Fruit fly (Drosophila melanogaster): ENCODE measurements around the gene CG31678.

The CG31678 gene

DNA sequence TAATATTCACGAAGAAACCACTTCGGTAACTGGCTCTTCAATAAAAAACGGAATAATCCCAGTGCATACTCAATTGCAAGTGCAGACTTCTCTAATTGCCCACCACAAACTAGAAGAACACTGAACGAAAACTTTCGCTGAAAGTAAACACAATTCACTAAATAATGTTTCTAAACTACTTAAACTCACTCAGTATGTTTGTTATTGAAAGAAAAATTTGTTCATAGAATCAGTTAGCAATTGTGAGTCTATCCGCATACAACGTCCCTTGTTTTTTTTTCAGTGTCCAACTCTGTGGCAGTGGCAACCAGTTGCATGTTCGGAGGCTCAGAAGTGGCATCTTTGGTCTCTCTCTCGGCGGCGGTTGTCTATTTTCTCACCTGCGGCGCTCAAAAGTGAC lies 45.7 kb upstream of the CG31678 start (continued):
- no peak for TF ChIP-seq HLH4C (GFP tag; IDR thresholded peaks at IDR 0.05; ENCODE audit: partially characterized antibody)
- TF ChIP-seq CG1024 (GFP tag; IDR thresholded peaks at IDR 0.05) = no peak
- TF ChIP-seq CG42726 (GFP tag; IDR thresholded peaks at IDR 0.05; ENCODE audit: partially characterized antibody) = no peak
- TF ChIP-seq CG32767 (GFP tag; IDR thresholded peaks at IDR 0.05) = no peak
- no peak for TF ChIP-seq CG6683 (GFP tag; optimal IDR thresholded peaks at IDR 0.05)
- TF ChIP-seq CG3407 (GFP tag; optimal IDR thresholded peaks at IDR 0.05) = no peak
- no peak for TF ChIP-seq CG14441 (GFP tag; IDR thresholded peaks at IDR 0.05)
- TF ChIP-seq CG4617 (GFP tag; optimal IDR thresholded peaks at IDR 0.05; ENCODE audit: borderline replicate concordance) = no peak
- no peak for TF ChIP-seq CG17186 (GFP tag; optimal IDR thresholded peaks at IDR 0.05)
- no peak for TF ChIP-seq fu2 (GFP tag; optimal IDR thresholded peaks at IDR 0.05)
- TF ChIP-seq Hmx (GFP tag; optimal IDR thresholded peaks at IDR 0.05) = no peak
- peak; percentile 2 for TF ChIP-seq CG9609 (GFP tag; optimal IDR thresholded peaks at IDR 0.05)
- no peak for TF ChIP-seq Dbx (GFP tag; IDR thresholded peaks at IDR 0.05)
- TF ChIP-seq wor (GFP tag; IDR thresholded peaks at IDR 0.05) = no peak
- no peak for TF ChIP-seq NC2α (GFP tag; optimal IDR thresholded peaks at IDR 0.05)
- TF ChIP-seq CG43689 (GFP tag; IDR thresholded peaks at IDR 0.05) = no peak
- no peak for TF ChIP-seq PHDP (tag; optimal IDR thresholded peaks at IDR 0.05)
- TF ChIP-seq CG3065 (GFP tag; optimal IDR thresholded peaks at IDR 0.05) = no peak
- TF ChIP-seq CG4424 (GFP tag; optimal IDR thresholded peaks at IDR 0.05) = peak; percentile 11
- TF ChIP-seq CG10959 (GFP tag; IDR thresholded peaks at IDR 0.05) = no peak
- TF ChIP-seq Trl (optimal IDR thresholded peaks at IDR 0.05) = no peak
- TF ChIP-seq Trl (GFP tag; optimal IDR thresholded peaks at IDR 0.05) = no peak
- no peak for TF ChIP-seq Ada2b (GFP tag; IDR thresholded peaks at IDR 0.05)
- peak; percentile 89 for TF ChIP-seq Drgx (GFP tag; IDR thresholded peaks at IDR 0.05)

DNA sequence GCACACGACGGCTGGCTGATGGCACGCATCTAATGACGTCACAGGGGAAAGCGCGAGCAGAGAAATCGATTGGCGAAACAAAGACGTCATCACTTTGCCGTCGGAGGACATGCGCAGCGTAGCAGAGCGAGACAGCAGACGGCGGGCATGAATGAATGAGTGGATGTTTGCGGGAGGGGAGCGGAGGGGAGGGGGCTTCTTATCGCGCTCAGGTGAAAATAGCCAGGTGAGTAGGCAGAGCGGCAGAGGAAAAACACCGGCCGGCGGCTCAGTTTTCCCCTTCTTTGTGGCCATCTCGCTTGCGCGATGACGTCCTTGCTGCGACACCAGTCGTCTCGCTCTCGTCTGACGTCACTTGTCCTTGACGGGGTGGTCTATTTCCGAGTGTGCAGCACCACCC lies 44.3 kb upstream of the CG31678 start:
- TF ChIP-seq CG10321 (GFP tag; IDR thresholded peaks at IDR 0.05) (peak; percentile 89), ap (GFP tag; IDR thresholded peaks at IDR 0.05) (no peak), crol (GFP tag; IDR thresholded peaks at IDR 0.05) (peak; percentile 88), Max (GFP tag; optimal IDR thresholded peaks at IDR 0.05) (no peak), ewg (GFP tag; optimal IDR thresholded peaks at IDR 0.05) (peak; percentile 98), CG1832 (GFP tag; optimal IDR thresholded peaks at IDR 0.05) (peak; percentile 60), ftz-f1 (GFP tag; optimal IDR thresholded peaks at IDR 0.05) (peak; percentile 13), sim (GFP tag; IDR thresholded peaks at IDR 0.05) (no peak), sob (GFP tag; IDR thresholded peaks at IDR 0.05) (no peak), Myb (GFP tag; optimal IDR thresholded peaks at IDR 0.05) (no peak), Adf1 (GFP tag; IDR thresholded peaks at IDR 0.05) (peak; percentile 73), Deaf1 (tag; optimal IDR thresholded peaks at IDR 0.05) (peak; percentile 61), CG34422 (GFP tag; IDR thresholded peaks at IDR 0.05) (peak; percentile 45; the same call in 1 of the 3 replicates), MTF-1 (GFP tag; optimal IDR thresholded peaks at IDR 0.05; ENCODE audit: borderline replicate concordance) (no peak), Med (GFP tag) (peak; percentile 69), Bgb (GFP tag; IDR thresholded peaks at IDR 0.05; ENCODE audit: partially characterized antibody) (0 out of 2 replicates have a peak, but pooled peaks have one; percentile 8), BtbVII (GFP tag; optimal IDR thresholded peaks at IDR 0.05) (peak; percentile 96), chinmo (GFP tag; IDR thresholded peaks at IDR 0.05; ENCODE audit: partially characterized antibody) (peak; percentile 64; the same call in 1 of the 4 replicates), Hr39 (optimal IDR thresholded peaks at IDR 0.05) (peak; percentile 11), CG7786 (GFP tag; optimal IDR thresholded peaks at IDR 0.05) (no peak), gcm2 (GFP tag; optimal IDR thresholded peaks at IDR 0.05) (no peak), CG18599 (GFP tag; optimal IDR thresholded peaks at IDR 0.05) (peak; percentile 1), scrt (GFP tag; optimal IDR thresholded peaks at IDR 0.05) (peak; percentile 26), onecut (GFP tag; IDR thresholded peaks at IDR 0.05) (peak; percentile 97), CG10274 (GFP tag; optimal IDR thresholded peaks at IDR 0.05) (no peak), sens (GFP tag) (peak; percentile 69)

Data from whole organism, embryonic.